Worm (Caenorhabditis elegans): ENCODE results near the gene F15E6.4.

F15E6.4 gene

ce11 chrIV:4267320-4267719 lies 24.0 kb upstream of the F15E6.4 start, which contains the start of gene F36A4.4:
Gene F36A4.4, plus strand, starts transcription at chrIV:4267620.
- TF ChIP-seq ama-1 (optimal IDR thresholded peaks at IDR 0.05) = no peak
- no peak for TF ChIP-seq che-1 (tag; optimal IDR thresholded peaks at IDR 0.05)
- no peak for TF ChIP-seq fkh-6 (tag; optimal IDR thresholded peaks at IDR 0.05)
- no peak for TF ChIP-seq sdc-2 (tag; optimal IDR thresholded peaks at IDR 0.05)
- no peak for TF ChIP-seq ceh-48 (tag; optimal IDR thresholded peaks at IDR 0.05)
- TF ChIP-seq syd-9 (tag; optimal IDR thresholded peaks at IDR 0.05) = no peak
- no peak for TF ChIP-seq pha-4 (tag; optimal IDR thresholded peaks at IDR 0.05)
- TF ChIP-seq gmeb-2 (tag; optimal IDR thresholded peaks at IDR 0.05) = no peak
- TF ChIP-seq sox-2 (GFP tag; IDR thresholded peaks at IDR 0.05) = no peak
- no peak for TF ChIP-seq fkh-10 (GFP tag; optimal IDR thresholded peaks at IDR 0.05)
- TF ChIP-seq K09A11.1 (tag; optimal IDR thresholded peaks at IDR 0.05; ENCODE audit: insufficient read depth) = no peak
- no peak for TF ChIP-seq odd-2 (tag; optimal IDR thresholded peaks at IDR 0.05)
- no peak for TF ChIP-seq ceh-14 (tag; optimal IDR thresholded peaks at IDR 0.05)
- no peak for TF ChIP-seq unc-3 (GFP tag; conservative IDR thresholded peaks at IDR 0.05)
- no peak for TF ChIP-seq unc-3 (tag; optimal IDR thresholded peaks at IDR 0.05)
- no peak for TF ChIP-seq zip-5 (tag; optimal IDR thresholded peaks at IDR 0.05)
- no peak for TF ChIP-seq ttx-3 (tag; optimal IDR thresholded peaks at IDR 0.05)

ce11 chrIV:4269308-4269707 lies 22.0 kb upstream of the F15E6.4 start, which contains the start of gene F36A4.3:
Gene F36A4.3, plus strand, starts transcription at chrIV:4269608.
- TF ChIP-seq ref-2 (tag; optimal IDR thresholded peaks at IDR 0.05) = no peak

DNA sequence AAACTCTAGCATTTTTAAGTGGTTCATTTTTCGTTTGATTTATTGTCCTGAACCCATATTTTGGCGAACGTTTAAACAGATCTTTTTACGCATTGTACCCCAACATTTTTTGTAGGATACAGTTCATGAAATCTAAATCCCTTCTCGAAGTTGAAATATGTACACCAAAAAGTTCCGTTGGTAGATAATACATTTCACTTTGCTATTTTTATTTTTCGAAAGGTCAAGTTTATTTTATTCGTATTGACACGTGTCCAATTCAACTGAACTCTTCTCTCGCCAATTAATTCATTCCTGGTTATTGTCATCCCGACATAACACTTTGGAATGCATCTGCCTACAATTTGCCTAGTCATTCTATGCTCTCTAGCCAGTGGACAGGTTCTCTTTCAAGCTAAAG lies 20.3 kb upstream of the F15E6.4 start, which contains the start of gene F36A4.2:
Gene F36A4.2, plus strand, starts transcription at position 301 of the 400 bp plus-strand sequence.
- TF ChIP-seq ref-2 (tag; optimal IDR thresholded peaks at IDR 0.05) (no peak), pha-4 (tag; optimal IDR thresholded peaks at IDR 0.05) (no peak), ceh-9 (tag; optimal IDR thresholded peaks at IDR 0.05) (no peak), Y22D7AL.16 (tag; optimal IDR thresholded peaks at IDR 0.05) (no peak), dve-1 (tag; optimal IDR thresholded peaks at IDR 0.05) (no peak), fkh-6 (tag; optimal IDR thresholded peaks at IDR 0.05) (no peak), fax-1 (tag; optimal IDR thresholded peaks at IDR 0.05) (no peak), pha-2 (tag; optimal IDR thresholded peaks at IDR 0.05) (no peak)

DNA sequence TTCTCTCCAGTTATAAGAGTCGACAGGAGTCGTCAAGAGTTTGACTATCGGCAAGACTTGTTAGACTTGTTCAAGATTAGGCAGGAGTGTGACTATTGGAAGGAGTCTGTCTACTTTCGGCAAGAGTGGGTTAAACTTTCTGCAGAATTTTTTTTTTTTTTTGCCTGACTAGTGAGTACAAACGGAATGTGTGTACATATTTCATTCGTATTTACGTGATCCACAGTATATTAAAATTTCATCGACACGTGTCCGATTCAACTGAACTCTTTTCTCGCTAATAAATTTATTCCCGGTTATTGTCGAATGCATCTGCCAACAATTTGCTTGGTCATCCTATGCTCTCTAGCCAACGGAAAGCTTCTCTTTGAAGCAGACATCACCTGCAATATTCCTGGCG lies 19.1 kb upstream of the F15E6.4 start, which contains the start of gene F36A4.1:
Gene F36A4.1, plus strand, starts transcription at position 301 of the 400 bp plus-strand sequence.
- TF ChIP-seq sox-4 (tag; optimal IDR thresholded peaks at IDR 0.05) = no peak
- TF ChIP-seq hlh-8 (tag; optimal IDR thresholded peaks at IDR 0.05) = no peak
- no peak for TF ChIP-seq ahr-1 (tag; optimal IDR thresholded peaks at IDR 0.05)
- TF ChIP-seq ttx-3 (tag; optimal IDR thresholded peaks at IDR 0.05) = no peak
- TF ChIP-seq ceh-48 (tag; optimal IDR thresholded peaks at IDR 0.05) = no peak
- no peak for TF ChIP-seq F13H6.1 (tag; optimal IDR thresholded peaks at IDR 0.05)
- no peak for TF ChIP-seq nfya-1 (tag; optimal IDR thresholded peaks at IDR 0.05)
- no peak for TF ChIP-seq ztf-16 (tag; optimal IDR thresholded peaks at IDR 0.05)

DNA sequence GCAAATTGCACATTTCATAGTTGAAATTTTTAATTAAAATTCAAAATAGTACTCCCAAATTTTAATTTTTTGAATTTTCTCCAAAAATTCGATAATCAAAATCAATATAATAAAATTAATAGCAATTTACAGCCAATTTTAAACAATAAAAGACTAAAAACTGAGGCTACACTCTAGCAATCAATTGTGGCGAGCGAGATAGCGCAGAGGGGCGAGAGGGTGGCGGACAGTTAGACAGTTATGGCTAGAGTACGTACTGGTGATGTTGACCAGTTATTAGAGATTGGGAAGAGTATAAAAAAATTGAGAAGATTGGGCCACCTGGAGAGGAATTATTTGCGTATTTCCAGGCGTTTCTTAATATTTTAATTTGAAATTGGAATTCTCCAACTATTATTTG lies 13.6 kb upstream of the F15E6.4 start, which contains the start of gene nhr-78:
Gene nhr-78, minus strand, starts transcription at position 182 of the 400 bp plus-strand sequence.
- TF ChIP-seq T23F11.4 (GFP tag; optimal IDR thresholded peaks at IDR 0.05) = no peak
- no peak for TF ChIP-seq fax-1 (tag; optimal IDR thresholded peaks at IDR 0.05)
- TF ChIP-seq ceh-2 (tag; optimal IDR thresholded peaks at IDR 0.05) = no peak
- no peak for TF ChIP-seq K09A11.1 (tag; optimal IDR thresholded peaks at IDR 0.05; ENCODE audit: insufficient read depth)
- TF ChIP-seq pqm-1 (tag; optimal IDR thresholded peaks at IDR 0.05) = no peak

ce11 chrIV:4284020-4284419 lies 7.3 kb upstream of the F15E6.4 start, which contains the start of gene F15E6.6:
Gene F15E6.6, minus strand, starts transcription at chrIV:4284120.
- TF ChIP-seq Y22D7AL.16 (tag; optimal IDR thresholded peaks at IDR 0.05) (no peak), ahr-1 (tag; optimal IDR thresholded peaks at IDR 0.05) (no peak), gmeb-2 (tag; optimal IDR thresholded peaks at IDR 0.05) (no peak), pha-2 (tag; optimal IDR thresholded peaks at IDR 0.05) (no peak), pha-4 (tag; optimal IDR thresholded peaks at IDR 0.05) (no peak)

Data from whole organism, late embryonic.